Worm (Caenorhabditis elegans) whole organism, young adult: ENCODE measurements around the gene F25A2.1.

ENCODE experiments used
- B0261.1 ChIP-seq: sonication (generic microtip); optimal IDR thresholded peaks from 2 replicates; lab custom pipeline; 2016; ENCODE audit warnings: mild to moderate bottlenecking, missing genetic modification characterization, moderate library complexity, missing compliant biosample characterization
- F10E7.11 ChIP-seq: sonication (generic microtip); optimal IDR thresholded peaks from 2 replicates; lab custom pipeline; 2017; ENCODE audit warnings: mild to moderate bottlenecking, missing genetic modification characterization, moderate library complexity, missing compliant biosample characterization
- F23B12.7 ChIP-seq: sonication (generic microtip); optimal IDR thresholded peaks from 2 replicates; lab custom pipeline; 2017; ENCODE audit warnings: missing genetic modification characterization, mild to moderate bottlenecking, missing compliant biosample characterization, antibody characterized with exemption, moderate library complexity; ENCODE audit not compliant: insufficient read depth
- F52B5.7 ChIP-seq: sonication (generic microtip); optimal IDR thresholded peaks from 2 replicates; lab custom pipeline; 2016; ENCODE audit warnings: mild to moderate bottlenecking, missing genetic modification characterization, missing compliant biosample characterization
- F57A8.1 ChIP-seq: fragments of 200-800 bp; sonication (Bioruptor generic); optimal IDR thresholded peaks from 2 replicates; lab custom pipeline; 2018; ENCODE audit warnings: mild to moderate bottlenecking, missing genetic modification characterization, moderate library complexity, missing compliant biosample characterization
- F57C9.4 ChIP-seq: sonication (generic microtip); optimal IDR thresholded peaks from 2 replicates; lab custom pipeline; 2017; ENCODE audit warnings: mild to moderate bottlenecking, missing genetic modification characterization, missing compliant biosample characterization
- T26A5.8 ChIP-seq: sonication (generic microtip); optimal IDR thresholded peaks from 2 replicates; lab custom pipeline; 2016; ENCODE audit warnings: missing genetic modification characterization, missing compliant biosample characterization
- Y53G8AR.9 ChIP-seq: fragments of 200-800 bp; sonication (Bioruptor generic); conservative IDR thresholded peaks from 2 replicates; pipeline ENCODE4 v1.3.6; 2022; ENCODE audit warnings: missing genetic modification reagents, missing genetic modification characterization, missing compliant biosample characterization
- Y56A3A.18 ChIP-seq: fragments of 200-800 bp; sonication (Bioruptor generic); IDR thresholded peaks from 2 replicates; pipeline ENCODE4 v1.3.6; 2022; ENCODE audit warnings: missing genetic modification reagents, missing genetic modification characterization, missing compliant biosample characterization
- Y67H2A.10 ChIP-seq: fragments of 200-800 bp; sonication (Bioruptor generic); conservative IDR thresholded peaks from 2 replicates; pipeline ENCODE4 v1.3.6; 2022; ENCODE audit warnings: missing genetic modification reagents, missing genetic modification characterization, missing compliant biosample characterization
- Y95B8A.8 ChIP-seq: fragments of 200-800 bp; sonication (Bioruptor generic); IDR thresholded peaks from 2 replicates; pipeline ENCODE4 v1.3.6; 2022; ENCODE audit warnings: missing genetic modification reagents, missing genetic modification characterization, missing compliant biosample characterization
- akir-1 ChIP-seq: fragments of 200-800 bp; sonication (Bioruptor generic); optimal IDR thresholded peaks from 2 replicates; lab custom pipeline; 2018; ENCODE audit warnings: mild to moderate bottlenecking, missing genetic modification characterization, moderate library complexity, missing compliant biosample characterization
- ama-1 ChIP-seq, 3 experiments: fragments of 150-350 bp in 1 of 3; sonication (generic microtip) in 2 of 3; optimal IDR thresholded peaks; 2 replicates each; lab custom pipeline; 2014 to 2018; ENCODE audit warnings: missing biosample characterization in 2 of 3, missing genetic modification characterization in 2 of 3, missing genetic modification reagents in 2 of 3
- aptf-2 ChIP-seq: fragments of 200-800 bp; sonication (Bioruptor generic); conservative IDR thresholded peaks from 2 replicates; pipeline ENCODE4 v1.3.6; 2022; ENCODE audit warnings: missing genetic modification reagents, missing genetic modification characterization, missing compliant biosample characterization
- atf-7 ChIP-seq: sonication (generic microtip); optimal IDR thresholded peaks from 2 replicates; lab custom pipeline; 2017; ENCODE audit warnings: mild to moderate bottlenecking, missing genetic modification characterization, missing compliant biosample characterization
- attf-3 ChIP-seq: fragments of 200-800 bp; sonication (Bioruptor generic); conservative IDR thresholded peaks from 2 replicates; pipeline ENCODE4 v1.3.6; 2022; ENCODE audit warnings: missing genetic modification reagents, missing genetic modification characterization, missing compliant biosample characterization
- attf-6 ChIP-seq: fragments of 200-800 bp; sonication (Bioruptor generic); IDR thresholded peaks from 2 replicates; pipeline ENCODE4 v1.3.6; 2022; ENCODE audit warnings: missing genetic modification reagents, missing genetic modification characterization, missing compliant biosample characterization
- bed-2 ChIP-seq: fragments of 200-800 bp; sonication (Bioruptor generic); IDR thresholded peaks from 2 replicates; pipeline ENCODE4 v1.3.6; 2022; ENCODE audit warnings: missing genetic modification reagents, missing genetic modification characterization, missing compliant biosample characterization
- cebp-1 ChIP-seq, 2 experiments: fragments of 200-800 bp in 1 of 2; sonication (Bioruptor generic) in 1 of 2; sonication (generic microtip) in 1 of 2; IDR thresholded peaks in 1 of 2; optimal IDR thresholded peaks in 1 of 2; 2 replicates each; pipeline versions ENCODE4 v1.3.6 to Lab custom; 2017 to 2022; ENCODE audit warnings: missing compliant biosample characterization in 2 of 2, missing genetic modification characterization in 2 of 2, mild to moderate bottlenecking in 1 of 2, missing genetic modification reagents in 1 of 2, moderate library complexity in 1 of 2
- ceh-27 ChIP-seq: fragments of 200-800 bp; sonication (Bioruptor generic); optimal IDR thresholded peaks from 2 replicates; lab custom pipeline; 2018; ENCODE audit warnings: mild to moderate bottlenecking, missing genetic modification characterization, moderate library complexity, missing compliant biosample characterization
- die-1 ChIP-seq: sonication (generic microtip); optimal IDR thresholded peaks from 2 replicates; lab custom pipeline; 2016; ENCODE audit warnings: missing genotype, mild to moderate bottlenecking, missing genetic modification characterization, missing compliant biosample characterization
- ets-4 ChIP-seq: fragments of 200-800 bp; sonication (Bioruptor generic); optimal IDR thresholded peaks from 2 replicates; lab custom pipeline; 2018; ENCODE audit warnings: mild to moderate bottlenecking, missing genetic modification characterization, missing compliant biosample characterization
- him-1 ChIP-seq: sonication (generic microtip); optimal IDR thresholded peaks from 2 replicates; lab custom pipeline; 2016; ENCODE audit warnings: missing genotype, missing genetic modification reagents, missing genetic modification characterization, missing compliant biosample characterization
- hlh-12 ChIP-seq: sonication (generic microtip); optimal IDR thresholded peaks from 2 replicates; lab custom pipeline; 2016; ENCODE audit warnings: missing genetic modification characterization, missing compliant biosample characterization
- hlh-26 ChIP-seq: fragments of 200-800 bp; sonication (Bioruptor generic); conservative IDR thresholded peaks from 2 replicates; pipeline ENCODE4 v1.3.6; 2022; ENCODE audit warnings: missing genetic modification reagents, missing genetic modification characterization, missing compliant biosample characterization
- hmg-1.2 ChIP-seq: fragments of 200-800 bp; sonication (Bioruptor generic); IDR thresholded peaks from 2 replicates; pipeline ENCODE4 v1.3.6; 2022; ENCODE audit warnings: missing genetic modification reagents, missing genetic modification characterization, missing compliant biosample characterization
- hmg-20 ChIP-seq: fragments of 200-800 bp; sonication (Bioruptor generic); IDR thresholded peaks from 2 replicates; pipeline ENCODE4 v1.3.6; 2022; ENCODE audit warnings: missing genetic modification reagents, missing genetic modification characterization, missing compliant biosample characterization
- let-526 ChIP-seq: fragments of 200-800 bp; sonication (Bioruptor generic); IDR thresholded peaks from 2 replicates; pipeline ENCODE4 v1.3.6; 2022; ENCODE audit warnings: missing genetic modification reagents, missing genetic modification characterization, missing compliant biosample characterization
- lin-40 ChIP-seq: sonication (generic microtip); optimal IDR thresholded peaks from 2 replicates; lab custom pipeline; 2016; ENCODE audit warnings: missing genetic modification characterization, mild to moderate bottlenecking, missing compliant biosample characterization, missing genotype, missing genetic modification reagents
- lsl-1 ChIP-seq: fragments of 200-800 bp; sonication (Bioruptor generic); optimal IDR thresholded peaks from 2 replicates; lab custom pipeline; 2018; ENCODE audit warnings: mild to moderate bottlenecking, missing genetic modification characterization, moderate library complexity, missing compliant biosample characterization
- madf-6 ChIP-seq: fragments of 200-800 bp; sonication (Bioruptor generic); IDR thresholded peaks from 2 replicates; pipeline ENCODE4 v1.3.6; 2022; ENCODE audit warnings: missing genetic modification reagents, missing genetic modification characterization, missing compliant biosample characterization
- madf-8 ChIP-seq: fragments of 200-800 bp; sonication (Bioruptor generic); conservative IDR thresholded peaks from 2 replicates; pipeline ENCODE4 v1.3.6; 2022; ENCODE audit warnings: missing genetic modification reagents, missing genetic modification characterization, missing compliant biosample characterization
- mes-4 ChIP-seq: sonication (generic microtip); optimal IDR thresholded peaks from 2 replicates; lab custom pipeline; 2016; ENCODE audit warnings: missing genotype, missing genetic modification characterization, missing compliant biosample characterization
- nfya-2 ChIP-seq: fragments of 200-800 bp; sonication (Bioruptor generic); IDR thresholded peaks from 2 replicates; pipeline ENCODE4 v1.3.6; 2022; ENCODE audit warnings: missing genetic modification reagents, missing genetic modification characterization, missing compliant biosample characterization
- nhr-90 ChIP-seq: sonication (generic microtip); optimal IDR thresholded peaks from 2 replicates; lab custom pipeline; 2016; ENCODE audit warnings: missing genotype, mild to moderate bottlenecking, missing genetic modification characterization, missing compliant biosample characterization
- pha-4 ChIP-seq: fragments of 150-350 bp; sonication (generic microtip); optimal IDR thresholded peaks from 2 replicates; lab custom pipeline; 2014; ENCODE audit warnings: missing biosample characterization, missing genetic modification reagents, missing genetic modification characterization
- rcor-1 ChIP-seq: fragments of 200-800 bp; sonication (Bioruptor generic); IDR thresholded peaks from 2 replicates; pipeline ENCODE4 v1.3.6; 2022; ENCODE audit warnings: missing genetic modification reagents, missing genetic modification characterization, missing compliant biosample characterization
- rec-8 ChIP-seq, 2 experiments: sonication (generic microtip); optimal IDR thresholded peaks; 2 replicates each; lab custom pipeline; 2016; ENCODE audit warnings: mild to moderate bottlenecking in 2 of 2, missing genetic modification characterization in 2 of 2, missing genetic modification reagents in 2 of 2, missing genotype in 2 of 2, missing biosample characterization in 1 of 2, missing compliant biosample characterization in 1 of 2, moderate library complexity in 1 of 2
- repo-1 ChIP-seq: sonication (generic microtip); optimal IDR thresholded peaks from 2 replicates; lab custom pipeline; 2017; ENCODE audit warnings: mild to moderate bottlenecking, missing genetic modification characterization, missing compliant biosample characterization
- sdz-38 ChIP-seq: sonication (generic microtip); optimal IDR thresholded peaks from 2 replicates; lab custom pipeline; 2016; ENCODE audit warnings: missing genotype, missing genetic modification characterization, missing compliant biosample characterization
- snpc-3.4 ChIP-seq: sonication (generic microtip); optimal IDR thresholded peaks from 2 replicates; lab custom pipeline; 2017; ENCODE audit warnings: missing genetic modification characterization, mild to moderate bottlenecking, missing compliant biosample characterization, antibody characterized with exemption, moderate library complexity, missing genotype, missing genetic modification reagents
- sptf-2 ChIP-seq: fragments of 200-800 bp; sonication (Bioruptor generic); optimal IDR thresholded peaks from 2 replicates; lab custom pipeline; 2018; ENCODE audit warnings: mild to moderate bottlenecking, missing genetic modification characterization, missing compliant biosample characterization
- tbx-9 ChIP-seq: sonication (generic microtip); optimal IDR thresholded peaks from 2 replicates; lab custom pipeline; 2016; ENCODE audit warnings: borderline replicate concordance, missing genetic modification characterization, inconsistent platforms, missing compliant biosample characterization
- unc-130 ChIP-seq: sonication (generic microtip); optimal IDR thresholded peaks from 2 replicates; lab custom pipeline; 2016; ENCODE audit warnings: missing genetic modification reagents, missing genetic modification characterization, missing compliant biosample characterization
- xnd-1 ChIP-seq: sonication (generic microtip); optimal IDR thresholded peaks from 2 replicates; lab custom pipeline; 2016; ENCODE audit warnings: missing genotype, missing genetic modification reagents, missing genetic modification characterization, missing compliant biosample characterization
- zfh-2 ChIP-seq: fragments of 200-800 bp; sonication (Bioruptor generic); conservative IDR thresholded peaks from 2 replicates; pipeline ENCODE4 v1.3.6; 2022; ENCODE audit warnings: missing genetic modification reagents, missing genetic modification characterization, missing compliant biosample characterization
- ztf-25 ChIP-seq: fragments of 200-800 bp; sonication (Bioruptor generic); IDR thresholded peaks from 2 replicates; pipeline ENCODE4 v1.3.6; 2022; ENCODE audit warnings: missing genetic modification reagents, missing genetic modification characterization, missing compliant biosample characterization
- ztf-6 ChIP-seq: fragments of 200-800 bp; sonication (Bioruptor generic); IDR thresholded peaks from 2 replicates; pipeline ENCODE4 v1.3.6; 2022; ENCODE audit warnings: missing genetic modification reagents, missing genetic modification characterization, missing compliant biosample characterization

F25A2.1 gene

ce11 chrV:1152736-1153135, 26.6 kb upstream of the F25A2.1 start (continued):
- TF ChIP-seq F23B12.7 (tag; lab: Kevin White, UChicago): no peak
- no peak for TF ChIP-seq zfh-2 (GFP tag; lab: Robert Waterston, UW)
- no peak for TF ChIP-seq attf-6 (GFP tag; lab: Robert Waterston, UW)
- TF ChIP-seq rcor-1 (GFP tag; lab: Robert Waterston, UW): peak; percentile 40; the same call in 1 of the 2 replicates
- TF ChIP-seq attf-3 (GFP tag; lab: Robert Waterston, UW): no peak
- TF ChIP-seq ztf-25 (GFP tag; lab: Robert Waterston, UW): no peak
- TF ChIP-seq madf-6: peak; percentile 96
- no peak for TF ChIP-seq atf-7 (tag; lab: Kevin White, UChicago)
- TF ChIP-seq F10E7.11 (tag; lab: Kevin White, UChicago): no peak
- TF ChIP-seq hlh-26 (GFP tag; lab: Robert Waterston, UW): no peak
- TF ChIP-seq lin-40 (tag; lab: Kevin White, UChicago): no peak
- TF ChIP-seq unc-130: peak; percentile 43
- no peak for TF ChIP-seq Y56A3A.18 (GFP tag; lab: Robert Waterston, UW)
- no peak for TF ChIP-seq hlh-12
- no peak for TF ChIP-seq cebp-1 (GFP tag; IDR thresholded peaks at IDR 0.05; lab: Robert Waterston, UW)
- TF ChIP-seq cebp-1 (tag; optimal IDR thresholded peaks at IDR 0.05; lab: Kevin White, UChicago): no peak
- no peak for TF ChIP-seq T26A5.8
- no peak for TF ChIP-seq nhr-90 (tag; lab: Kevin White, UChicago)
- TF ChIP-seq F57C9.4 (tag; lab: Kevin White, UChicago): no peak
- no peak for TF ChIP-seq hmg-20 (GFP tag; lab: Robert Waterston, UW)
- TF ChIP-seq repo-1: no peak
- no peak for TF ChIP-seq sdz-38 (tag; lab: Kevin White, UChicago)
- TF ChIP-seq rec-8 (tag; optimal IDR thresholded peaks at IDR 0.05; lab: Kevin White, UChicago): no peak
- TF ChIP-seq Y95B8A.8: peak; percentile 68; the same call in 1 of the 2 replicates
- no peak for TF ChIP-seq pha-4
- no peak for TF ChIP-seq ztf-6 (GFP tag; lab: Robert Waterston, UW)
- peak; percentile 75 for TF ChIP-seq Y53G8AR.9 (GFP tag; lab: Robert Waterston, UW)
- no peak for TF ChIP-seq ceh-27 (GFP tag; lab: Kevin White, UChicago)
- TF ChIP-seq F52B5.7 (tag; lab: Kevin White, UChicago): no peak
- TF ChIP-seq nfya-2 (GFP tag; lab: Robert Waterston, UW): no peak
- TF ChIP-seq let-526 (GFP tag; lab: Robert Waterston, UW): no peak
- TF ChIP-seq xnd-1 (tag; lab: Kevin White, UChicago): peak; percentile 92
- peak; percentile 94 for TF ChIP-seq lsl-1
- TF ChIP-seq him-1: no peak
- TF ChIP-seq ets-4 (GFP tag; lab: Kevin White, UChicago): no peak
- TF ChIP-seq hmg-1.2 (GFP tag; lab: Robert Waterston, UW): peak; percentile 37; the same call in 1 of the 2 replicates
- TF ChIP-seq mes-4 (tag; lab: Kevin White, UChicago): no peak
- no peak for TF ChIP-seq bed-2
- no peak for TF ChIP-seq akir-1 (GFP tag; lab: Kevin White, UChicago)
- TF ChIP-seq F57A8.1 (GFP tag; lab: Kevin White, UChicago): no peak
- TF ChIP-seq Y67H2A.10: no peak
- no peak for TF ChIP-seq sptf-2
- no peak for TF ChIP-seq die-1 (tag; lab: Kevin White, UChicago)
- TF ChIP-seq madf-8 (GFP tag; lab: Robert Waterston, UW): peak; percentile 92
- TF ChIP-seq snpc-3.4: peak; percentile 71
- TF ChIP-seq aptf-2 (GFP tag; lab: Robert Waterston, UW): no peak
- TF ChIP-seq ama-1 (optimal IDR thresholded peaks at IDR 0.05; lab: Kevin White, UChicago): no peak
- TF ChIP-seq ama-1 (GFP tag; optimal IDR thresholded peaks at IDR 0.05; lab: Kevin White, UChicago): no peak
- no peak for TF ChIP-seq B0261.1 (tag; lab: Kevin White, UChicago)
- no peak for TF ChIP-seq tbx-9 (tag; lab: Kevin White, UChicago)
